Worm (Caenorhabditis elegans): ENCODE data around the gene Y60C6A.3.
A peak's percentile ranks its signal among the peaks of the same experiment; 100 is the strongest.

ce11 chrV:4810653-4811052, 25.1 kb downstream of the Y60C6A.3 start:
- TF ChIP-seq pha-4 (tag; optimal IDR thresholded peaks at IDR 0.05), result peak; percentile 17
- TF ChIP-seq ztf-11 (tag; optimal IDR thresholded peaks at IDR 0.05), result no peak
- TF ChIP-seq elt-3 (tag; optimal IDR thresholded peaks at IDR 0.05), result no peak
- TF ChIP-seq blmp-1 (tag; optimal IDR thresholded peaks at IDR 0.05), result no peak
- no peak for TF ChIP-seq unc-62 (GFP tag; optimal IDR thresholded peaks at IDR 0.05)
